Fruit fly (Drosophila melanogaster): ENCODE results near the gene CG2604.
A peak's percentile ranks its signal among the peaks of the same experiment; 100 is the strongest.

The CG2604 gene

dm6 chr3R:5215334-5216307, 7.5 kb downstream of the CG2604 start (continued):
- TF ChIP-seq hb (GFP tag; IDR thresholded peaks at IDR 0.05; ENCODE audit: partially characterized antibody) (no peak), Poxn (GFP tag; IDR thresholded peaks at IDR 0.05) (no peak), CG12104 (GFP tag; optimal IDR thresholded peaks at IDR 0.05) (peak; percentile 97), Dek (tag; optimal IDR thresholded peaks at IDR 0.05) (peak; percentile 74), CG7372 (GFP tag; IDR thresholded peaks at IDR 0.05) (peak; percentile 65), unc-4 (GFP tag; IDR thresholded peaks at IDR 0.05; ENCODE audit: partially characterized antibody) (no peak; the same call in 1 of the 2 replicates), CG18262 (tag; optimal IDR thresholded peaks at IDR 0.05) (peak; percentile 95), gfzf (GFP tag; optimal IDR thresholded peaks at IDR 0.05) (peak; percentile 45), CG4424 (GFP tag; optimal IDR thresholded peaks at IDR 0.05) (peak; percentile 96), CG14014 (GFP tag; IDR thresholded peaks at IDR 0.05) (peak; percentile 82; the same call in 1 of the 2 replicates), CG15479 (GFP tag; optimal IDR thresholded peaks at IDR 0.05) (peak; percentile 82), corto (GFP tag; optimal IDR thresholded peaks at IDR 0.05) (peak; percentile 84), Sox100B (GFP tag; optimal IDR thresholded peaks at IDR 0.05) (peak; percentile 98), repo (GFP tag; optimal IDR thresholded peaks at IDR 0.05) (peak; percentile 99), CG7271 (tag; optimal IDR thresholded peaks at IDR 0.05) (peak; percentile 92), pum (GFP tag; optimal IDR thresholded peaks at IDR 0.05) (peak; percentile 97), bab2 (GFP tag; optimal IDR thresholded peaks at IDR 0.05) (peak; percentile 99), CG7987 (GFP tag; optimal IDR thresholded peaks at IDR 0.05) (peak; percentile 99), CG11560 (tag; IDR thresholded peaks at IDR 0.05) (peak; percentile 60; the same call in 1 of the 3 replicates), HmgZ (tag; optimal IDR thresholded peaks at IDR 0.05) (peak; percentile 93), crc (GFP tag; optimal IDR thresholded peaks at IDR 0.05) (peak; percentile 93), CG15696 (tag; optimal IDR thresholded peaks at IDR 0.05) (peak; percentile 100), Doc2 (GFP tag; IDR thresholded peaks at IDR 0.05) (no peak), CrebB (tag; optimal IDR thresholded peaks at IDR 0.05) (peak; percentile 95), CG6765 (GFP tag; optimal IDR thresholded peaks at IDR 0.05) (peak; percentile 56), CG10959 (GFP tag; IDR thresholded peaks at IDR 0.05) (peak; percentile 97), Camta (GFP tag; optimal IDR thresholded peaks at IDR 0.05) (peak; percentile 99), CG8281 (tag; optimal IDR thresholded peaks at IDR 0.05) (peak; percentile 86), ttk (GFP tag; IDR thresholded peaks at IDR 0.05) (peak; percentile 89), Dip3 (GFP tag; optimal IDR thresholded peaks at IDR 0.05) (peak; percentile 63), Chrac-16 (GFP tag; optimal IDR thresholded peaks at IDR 0.05) (peak; percentile 85), MTF-1 (GFP tag; optimal IDR thresholded peaks at IDR 0.05; ENCODE audit: borderline replicate concordance) (peak; percentile 99), CG18619 (GFP tag; optimal IDR thresholded peaks at IDR 0.05) (peak; percentile 97), Lhr (GFP tag; optimal IDR thresholded peaks at IDR 0.05) (peak; percentile 99), Med (GFP tag) (peak; percentile 99), CG2889 (GFP tag; IDR thresholded peaks at IDR 0.05) (peak; percentile 80), CG15011 (GFP tag; optimal IDR thresholded peaks at IDR 0.05) (peak; percentile 93), tll (GFP tag; optimal IDR thresholded peaks at IDR 0.05) (peak in 1 of 2 experiments; percentile 86), seq (GFP tag; IDR thresholded peaks at IDR 0.05) (peak; percentile 88), nau (GFP tag; optimal IDR thresholded peaks at IDR 0.05) (peak; percentile 99), Dll (GFP tag; IDR thresholded peaks at IDR 0.05; ENCODE audit: partially characterized antibody) (no peak), CG12769 (tag; optimal IDR thresholded peaks at IDR 0.05) (peak; percentile 81), Hey (tag; optimal IDR thresholded peaks at IDR 0.05) (peak; percentile 91), toy (GFP tag; IDR thresholded peaks at IDR 0.05) (peak; percentile 75; the same call in 1 of the 2 replicates), HLH54F (GFP tag; optimal IDR thresholded peaks at IDR 0.05) (peak; percentile 84), exex (tag; optimal IDR thresholded peaks at IDR 0.05) (peak; percentile 74), eyg (GFP tag; optimal IDR thresholded peaks at IDR 0.05) (peak; percentile 98)
